Worm (Caenorhabditis elegans) whole organism, L3 larva: Measurements from ENCODE around the gene msp-40.

Source experiments
- egl-27 ChIP-seq: sonication (generic microtip); optimal IDR thresholded peaks from 4 replicates; lab custom pipeline; 2017; ENCODE audit warnings: missing biosample characterization, missing genetic modification reagents, missing genetic modification characterization
- nhr-11 ChIP-seq: fragments of 150-350 bp; optimal IDR thresholded peaks from 2 replicates; lab custom pipeline; 2014; ENCODE audit warnings: missing biosample characterization, missing genetic modification characterization
- nhr-237 ChIP-seq: fragments of 150-350 bp; optimal IDR thresholded peaks from 2 replicates; lab custom pipeline; 2014; ENCODE audit warnings: missing biosample characterization, missing genetic modification characterization
- nhr-28 ChIP-seq: fragments of 150-350 bp; optimal IDR thresholded peaks from 2 replicates; lab custom pipeline; 2014; ENCODE audit warnings: missing biosample characterization, missing genetic modification characterization

ce11 chrII:4855489-4855888 is 30.3 kb downstream of the msp-40 start:
- TF ChIP-seq egl-27 (tag; lab: Kevin White, UChicago) = no peak
- no peak for TF ChIP-seq nhr-28
- no peak for TF ChIP-seq nhr-237 (tag; lab: Kevin White, UChicago)
- TF ChIP-seq nhr-11 = no peak
